Worm (Caenorhabditis elegans) whole organism, late embryonic: Measurements from ENCODE around the gene ccar-1.
A peak's percentile ranks its signal among the peaks of the same experiment; 100 is the strongest.

ENCODE experiments used
- C08G9.2 ChIP-seq: sonication (generic microtip); optimal IDR thresholded peaks from 2 replicates; lab custom pipeline; 2016; ENCODE audit warnings: mild to moderate bottlenecking, missing genetic modification characterization, moderate library complexity, missing compliant biosample characterization
- C38D4.7 ChIP-seq: fragments of 200-800 bp; sonication (Bioruptor generic); optimal IDR thresholded peaks from 2 replicates; lab custom pipeline; 2018; ENCODE audit warnings: mild to moderate bottlenecking, missing genetic modification characterization, moderate library complexity, missing compliant biosample characterization
- F13H6.1 ChIP-seq: sonication (generic microtip); optimal IDR thresholded peaks from 2 replicates; lab custom pipeline; 2016; ENCODE audit warnings: missing genetic modification characterization, missing compliant biosample characterization
- K09A11.1 ChIP-seq: sonication (generic microtip); optimal IDR thresholded peaks from 2 replicates; lab custom pipeline; 2017; ENCODE audit warnings: antibody characterized with exemption, mild to moderate bottlenecking, missing genetic modification characterization, missing compliant biosample characterization; ENCODE audit not compliant: insufficient read depth
- Y22D7AL.16 ChIP-seq: sonication (generic microtip); optimal IDR thresholded peaks from 2 replicates; lab custom pipeline; 2016; ENCODE audit warnings: missing genetic modification characterization, missing compliant biosample characterization
- ama-1 ChIP-seq: fragments of 150-350 bp; optimal IDR thresholded peaks from 2 replicates; lab custom pipeline; 2014
- ceh-18 ChIP-seq: sonication (generic microtip); optimal IDR thresholded peaks from 2 replicates; lab custom pipeline; 2016; ENCODE audit warnings: missing genetic modification characterization, missing compliant biosample characterization
- ceh-19 ChIP-seq: fragments of 200-800 bp; sonication (Bioruptor generic); optimal IDR thresholded peaks from 2 replicates; lab custom pipeline; 2018; ENCODE audit warnings: mild to moderate bottlenecking, missing genetic modification characterization, missing compliant biosample characterization
- ceh-2 ChIP-seq: sonication (generic microtip); optimal IDR thresholded peaks from 2 replicates; lab custom pipeline; 2016; ENCODE audit warnings: missing genotype, missing genetic modification characterization, missing compliant biosample characterization
- ceh-24 ChIP-seq: sonication (generic microtip); optimal IDR thresholded peaks from 2 replicates; lab custom pipeline; 2016; ENCODE audit warnings: mild to moderate bottlenecking, missing genetic modification characterization, missing compliant biosample characterization
- ceh-30 ChIP-seq: fragments of 150-350 bp; optimal IDR thresholded peaks from 2 replicates; lab custom pipeline; 2014; ENCODE audit warnings: missing biosample characterization, missing genetic modification characterization
- ceh-34 ChIP-seq: sonication (generic microtip); optimal IDR thresholded peaks from 2 replicates; lab custom pipeline; 2016; ENCODE audit warnings: mild to moderate bottlenecking, missing genetic modification characterization, missing compliant biosample characterization
- ceh-45 ChIP-seq: fragments of 200-800 bp; sonication (Bioruptor generic); IDR thresholded peaks from 2 replicates; pipeline ENCODE4 v1.3.6; 2022; ENCODE audit warnings: missing genetic modification reagents, missing genetic modification characterization, missing compliant biosample characterization
- ceh-9 ChIP-seq: sonication (generic microtip); optimal IDR thresholded peaks from 2 replicates; lab custom pipeline; 2016; ENCODE audit warnings: mild to moderate bottlenecking, missing genetic modification characterization, inconsistent platforms, missing compliant biosample characterization
- elt-2 ChIP-seq: sonication (generic microtip); optimal IDR thresholded peaks from 2 replicates; lab custom pipeline; 2016; ENCODE audit warnings: missing genetic modification reagents, missing genetic modification characterization, missing compliant biosample characterization
- fkh-10 ChIP-seq: fragments of 150-350 bp; optimal IDR thresholded peaks from 2 replicates; lab custom pipeline; 2014; ENCODE audit warnings: missing biosample characterization, missing genetic modification reagents, missing genetic modification characterization
- hlh-13 ChIP-seq: fragments of 200-800 bp; sonication (Bioruptor generic); optimal IDR thresholded peaks from 2 replicates; lab custom pipeline; 2018; ENCODE audit warnings: mild to moderate bottlenecking, missing genetic modification characterization, missing compliant biosample characterization
- hlh-15 ChIP-seq: sonication (generic microtip); optimal IDR thresholded peaks from 2 replicates; lab custom pipeline; 2016; ENCODE audit warnings: missing genetic modification characterization, missing compliant biosample characterization
- hlh-30 ChIP-seq: sonication (generic microtip); optimal IDR thresholded peaks from 2 replicates; lab custom pipeline; 2017; ENCODE audit warnings: antibody characterized with exemption, missing genetic modification characterization, missing compliant biosample characterization; ENCODE audit not compliant: insufficient read depth
- lin-11 ChIP-seq: fragments of 200-800 bp; sonication (Bioruptor generic); optimal IDR thresholded peaks from 2 replicates; lab custom pipeline; 2018; ENCODE audit warnings: mild to moderate bottlenecking, missing genetic modification characterization, missing compliant biosample characterization
- madf-2 ChIP-seq: sonication (generic microtip); optimal IDR thresholded peaks from 2 replicates; lab custom pipeline; 2017; ENCODE audit warnings: missing genetic modification characterization, missing compliant biosample characterization
- mec-3 ChIP-seq: sonication (generic microtip); optimal IDR thresholded peaks from 2 replicates; lab custom pipeline; 2016; ENCODE audit warnings: borderline replicate concordance, missing genetic modification characterization, missing compliant biosample characterization
- nfya-1 ChIP-seq: sonication (generic microtip); optimal IDR thresholded peaks from 2 replicates; lab custom pipeline; 2017; ENCODE audit warnings: missing genetic modification characterization, mild to moderate bottlenecking, missing compliant biosample characterization, antibody characterized with exemption, moderate library complexity
- nhr-11 ChIP-seq: fragments of 150-350 bp; optimal IDR thresholded peaks from 2 replicates; lab custom pipeline; 2014; ENCODE audit warnings: missing biosample characterization, missing genetic modification characterization
- npax-4 ChIP-seq: sonication (generic microtip); optimal IDR thresholded peaks from 2 replicates; lab custom pipeline; 2016; ENCODE audit warnings: missing genetic modification characterization, missing compliant biosample characterization
- odd-2 ChIP-seq: sonication (generic microtip); optimal IDR thresholded peaks from 2 replicates; lab custom pipeline; 2017; ENCODE audit warnings: antibody characterized with exemption, mild to moderate bottlenecking, missing genetic modification characterization, missing compliant biosample characterization
- pag-3 ChIP-seq: sonication (generic microtip); optimal IDR thresholded peaks from 2 replicates; lab custom pipeline; 2016; ENCODE audit warnings: missing compliant biosample characterization, missing genetic modification characterization, borderline replicate concordance
- pha-4 ChIP-seq: fragments of 150-350 bp; optimal IDR thresholded peaks from 2 replicates; lab custom pipeline; 2018; ENCODE audit warnings: missing biosample characterization, missing genetic modification reagents, missing genetic modification characterization
- rnt-1 ChIP-seq: sonication (generic microtip); optimal IDR thresholded peaks from 2 replicates; lab custom pipeline; 2016; ENCODE audit warnings: missing genetic modification characterization, missing compliant biosample characterization
- tbx-2 ChIP-seq: sonication (generic microtip); optimal IDR thresholded peaks from 2 replicates; lab custom pipeline; 2016; ENCODE audit warnings: missing genetic modification characterization, missing compliant biosample characterization
- tbx-7 ChIP-seq: sonication (generic microtip); optimal IDR thresholded peaks from 2 replicates; lab custom pipeline; 2016; ENCODE audit warnings: missing genotype, missing genetic modification characterization, missing compliant biosample characterization
- ttx-3 ChIP-seq: sonication (generic microtip); optimal IDR thresholded peaks from 2 replicates; lab custom pipeline; 2016; ENCODE audit warnings: missing genetic modification reagents, missing genetic modification characterization, missing compliant biosample characterization
- unc-42 ChIP-seq: sonication (generic microtip); optimal IDR thresholded peaks from 2 replicates; lab custom pipeline; 2016; ENCODE audit warnings: missing genotype, missing genetic modification characterization, missing compliant biosample characterization
- unc-55 ChIP-seq: sonication (generic microtip); optimal IDR thresholded peaks from 2 replicates; lab custom pipeline; 2017; ENCODE audit warnings: missing biosample characterization, missing genetic modification reagents, missing genetic modification characterization
- zip-5 ChIP-seq: sonication (generic microtip); optimal IDR thresholded peaks from 2 replicates; lab custom pipeline; 2016; ENCODE audit warnings: missing genetic modification characterization, missing compliant biosample characterization

Gene ccar-1

ce11 chrIV:14098540-14099098 lies 27.3 kb downstream of the ccar-1 start:
- TF ChIP-seq ceh-9 (tag; lab: Kevin White, UChicago) (no peak), mec-3 (tag; lab: Kevin White, UChicago) (peak; percentile 21)
- TF ChIP-seq, all 69 proteins: peak for 1

ce11 chrIV:14099256-14099655 lies 27.9 kb downstream of the ccar-1 start, which contains the start of gene col-133:
Gene col-133 (minus strand): TSS chrIV:14099356.
- TF ChIP-seq ttx-3 (tag; lab: Kevin White, UChicago) (no peak), fkh-10 (no peak), tbx-7 (tag; lab: Kevin White, UChicago) (no peak), ama-1 (lab: Kevin White, UChicago) (no peak), lin-11 (no peak), unc-55 (GFP tag; lab: Kevin White, UChicago) (no peak), odd-2 (no peak), npax-4 (tag; lab: Kevin White, UChicago) (no peak), ceh-2 (tag; lab: Kevin White, UChicago) (no peak), K09A11.1 (tag; lab: Kevin White, UChicago) (no peak), rnt-1 (tag; lab: Kevin White, UChicago) (no peak), zip-5 (no peak), hlh-15 (tag; lab: Kevin White, UChicago) (no peak)

DNA sequence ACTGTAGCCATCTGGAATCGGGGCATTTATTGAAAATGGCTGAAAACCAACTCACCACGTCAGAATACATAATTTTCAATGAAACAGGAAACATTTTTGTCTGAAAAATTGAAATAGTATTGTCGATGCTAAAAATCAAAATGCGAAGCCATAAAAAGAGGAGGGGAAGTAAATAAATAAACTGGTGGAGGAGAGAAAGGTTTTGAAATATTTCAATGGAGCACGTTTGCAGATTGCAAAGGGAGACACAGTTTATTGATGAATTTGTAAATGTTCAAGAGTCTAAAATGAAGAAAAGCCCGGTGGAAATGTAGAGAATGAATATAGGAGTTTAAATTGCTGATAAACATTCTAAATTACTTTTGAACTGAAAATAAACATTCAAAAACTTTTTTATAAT lies 31.7 kb downstream of the ccar-1 start, which contains the start of gene F52B11.5:
F52B11.5 (minus strand) TSS at position 178 of the 400 bp plus-strand sequence.
- TF ChIP-seq hlh-30 (tag; lab: Kevin White, UChicago) (no peak), F13H6.1 (tag; lab: Kevin White, UChicago) (no peak), ceh-19 (no peak), C38D4.7 (GFP tag; lab: Kevin White, UChicago) (no peak), hlh-15 (tag; lab: Kevin White, UChicago) (no peak), nhr-11 (tag; lab: Kevin White, UChicago) (no peak), unc-42 (tag; lab: Kevin White, UChicago) (no peak), rnt-1 (tag; lab: Kevin White, UChicago) (no peak), pha-4 (tag; lab: Kevin White, UChicago) (no peak), nfya-1 (tag; lab: Kevin White, UChicago) (no peak), ceh-34 (no peak), C08G9.2 (no peak), tbx-2 (tag; lab: Kevin White, UChicago) (no peak)

ce11 chrIV:14104745-14105144 lies 33.4 kb downstream of the ccar-1 start:
- TF ChIP-seq Y22D7AL.16 (tag; lab: Kevin White, UChicago) (no peak), unc-55 (GFP tag; lab: Kevin White, UChicago) (no peak), ttx-3 (tag; lab: Kevin White, UChicago) (no peak), hlh-13 (GFP tag; lab: Kevin White, UChicago) (no peak), ceh-24 (tag; lab: Kevin White, UChicago) (no peak), ceh-45 (no peak), ceh-18 (tag; lab: Kevin White, UChicago) (no peak), elt-2 (no peak), pag-3 (tag; lab: Kevin White, UChicago) (no peak), ceh-30 (tag; lab: Kevin White, UChicago) (no peak), madf-2 (tag; lab: Kevin White, UChicago) (no peak)
